Worm (Caenorhabditis elegans) whole organism, L4 larva: ENCODE data around the gene clec-57.

ENCODE experiments used
- D1046.2 ChIP-seq: fragments of 200-800 bp; sonication (Bioruptor generic); IDR thresholded peaks from 2 replicates; pipeline ENCODE4 v1.3.6; 2022; ENCODE audit warnings: missing genetic modification characterization, missing compliant biosample characterization
- F37D6.2 ChIP-seq: sonication (generic microtip); optimal IDR thresholded peaks from 2 replicates; lab custom pipeline; 2016; ENCODE audit warnings: mild to moderate bottlenecking, missing genetic modification characterization, missing compliant biosample characterization
- F44E2.7 ChIP-seq: fragments of 200-800 bp; sonication (Bioruptor generic); IDR thresholded peaks from 2 replicates; pipeline ENCODE4 v2.1.2; 2022; ENCODE audit warnings: missing genetic modification characterization, missing compliant biosample characterization
- T20F7.1 ChIP-seq: fragments of 200-800 bp; sonication (Bioruptor generic); optimal IDR thresholded peaks from 2 replicates; lab custom pipeline; 2018; ENCODE audit warnings: mild to moderate bottlenecking, missing genetic modification characterization, missing compliant biosample characterization
- Y105C5A.15 ChIP-seq: fragments of 200-800 bp; sonication (Bioruptor generic); IDR thresholded peaks from 2 replicates; pipeline ENCODE4 v1.3.6; 2022; ENCODE audit warnings: missing genetic modification characterization, missing compliant biosample characterization
- aha-1 ChIP-seq: fragments of 150-350 bp; peaks from one replicate; lab custom pipeline; 2014; ENCODE audit warnings: missing biosample characterization, missing genetic modification characterization
- attf-4 ChIP-seq: sonication (generic microtip); optimal IDR thresholded peaks from 3 replicates; lab custom pipeline; 2017; ENCODE audit warnings: missing biosample characterization, missing genetic modification characterization
- cey-2 ChIP-seq: sonication (generic microtip); optimal IDR thresholded peaks from 3 replicates; lab custom pipeline; 2017; ENCODE audit warnings: missing genetic modification characterization, mild to moderate bottlenecking, missing compliant biosample characterization, antibody characterized with exemption, borderline replicate concordance; ENCODE audit not compliant: insufficient read depth
- daf-12 ChIP-seq: fragments of 150-350 bp; optimal IDR thresholded peaks from 2 replicates; lab custom pipeline; 2014; ENCODE audit warnings: missing biosample characterization, missing genetic modification reagents, missing genetic modification characterization
- daf-16 ChIP-seq, 3 experiments: sonication (generic microtip); optimal IDR thresholded peaks; 2 replicates each; lab custom pipeline; 2016 to 2017; ENCODE audit warnings: missing genetic modification characterization in 3 of 3, missing genetic modification reagents in 3 of 3, mild to moderate bottlenecking in 2 of 3, missing compliant biosample characterization in 2 of 3, missing biosample characterization in 1 of 3, moderate library complexity in 1 of 3
- daf-8 ChIP-seq: fragments of 200-800 bp; sonication (Bioruptor generic); IDR thresholded peaks from 2 replicates; pipeline ENCODE4 v1.3.6; 2022; ENCODE audit warnings: missing genetic modification characterization, missing compliant biosample characterization
- dmd-6 ChIP-seq: fragments of 200-800 bp; sonication (Bioruptor generic); IDR thresholded peaks from 2 replicates; pipeline ENCODE4 v1.3.6; 2022; ENCODE audit warnings: missing genetic modification reagents, missing genetic modification characterization, missing compliant biosample characterization
- dmd-9 ChIP-seq: fragments of 200-800 bp; sonication (Bioruptor generic); IDR thresholded peaks from 2 replicates; pipeline ENCODE4 v1.3.6; 2022; ENCODE audit warnings: missing genetic modification reagents, missing genetic modification characterization, missing compliant biosample characterization
- dpl-1 ChIP-seq: fragments of 150-350 bp; optimal IDR thresholded peaks from 2 replicates; lab custom pipeline; 2014; ENCODE audit warnings: missing biosample characterization, missing genetic modification reagents, missing genetic modification characterization
- duxl-1 ChIP-seq: sonication (generic microtip); optimal IDR thresholded peaks from 2 replicates; lab custom pipeline; 2016; ENCODE audit warnings: mild to moderate bottlenecking, missing genetic modification characterization, moderate library complexity, missing compliant biosample characterization; ENCODE audit not compliant: poor library complexity
- dve-1 ChIP-seq: sonication (generic microtip); optimal IDR thresholded peaks from 2 replicates; lab custom pipeline; 2017; ENCODE audit warnings: antibody characterized with exemption, mild to moderate bottlenecking, missing genetic modification characterization, missing compliant biosample characterization; ENCODE audit not compliant: insufficient read depth
- egl-27 ChIP-seq: sonication (generic microtip); optimal IDR thresholded peaks from 3 replicates; lab custom pipeline; 2017; ENCODE audit warnings: missing biosample characterization, missing genetic modification reagents, missing genetic modification characterization
- fos-1 ChIP-seq: fragments of 150-350 bp; optimal IDR thresholded peaks from 2 replicates; lab custom pipeline; 2014; ENCODE audit warnings: missing biosample characterization, missing genetic modification characterization
- hlh-11 ChIP-seq: fragments of 200-800 bp; sonication (Bioruptor generic); optimal IDR thresholded peaks from 2 replicates; lab custom pipeline; 2018; ENCODE audit warnings: mild to moderate bottlenecking, missing genetic modification characterization, missing compliant biosample characterization
- lin-13 ChIP-seq: fragments of 150-350 bp; optimal IDR thresholded peaks from 2 replicates; lab custom pipeline; 2014; ENCODE audit warnings: missing biosample characterization, missing genetic modification reagents, missing genetic modification characterization
- lin-15B ChIP-seq: fragments of 150-350 bp; sonication (generic microtip); optimal IDR thresholded peaks from 3 replicates; lab custom pipeline; 2014; ENCODE audit warnings: missing biosample characterization, missing genetic modification characterization
- lin-29 ChIP-seq: fragments of 200-800 bp; sonication (Bioruptor generic); IDR thresholded peaks from 2 replicates; pipeline ENCODE4 v1.3.6; 2022; ENCODE audit warnings: missing genetic modification reagents, missing genetic modification characterization, missing compliant biosample characterization
- lin-38 ChIP-seq: fragments of 200-800 bp; sonication (Bioruptor generic); IDR thresholded peaks from 2 replicates; pipeline ENCODE4 v1.3.6; 2022; ENCODE audit warnings: missing genetic modification reagents, missing genetic modification characterization, missing compliant biosample characterization
- lin-39 ChIP-seq: fragments of 150-350 bp; optimal IDR thresholded peaks from 2 replicates; lab custom pipeline; 2014; ENCODE audit warnings: missing biosample characterization, missing genetic modification reagents, missing genetic modification characterization
- lsy-2 ChIP-seq, 2 experiments: fragments of 150-350 bp in 1 of 2; sonication (generic microtip) in 1 of 2; optimal IDR thresholded peaks; 2 replicates each; lab custom pipeline; 2014 to 2017; ENCODE audit warnings: missing biosample characterization in 2 of 2, missing genetic modification characterization in 2 of 2
- madf-9 ChIP-seq: fragments of 200-800 bp; sonication (Bioruptor generic); conservative IDR thresholded peaks from 2 replicates; pipeline ENCODE4 v1.3.6; 2022; ENCODE audit warnings: missing genetic modification reagents, missing genetic modification characterization, missing compliant biosample characterization
- mep-1 ChIP-seq: fragments of 150-350 bp; sonication (generic microtip); optimal IDR thresholded peaks from 3 replicates; lab custom pipeline; 2014; ENCODE audit warnings: missing biosample characterization, missing genetic modification characterization
- nhr-10 ChIP-seq: fragments of 150-350 bp; optimal IDR thresholded peaks from 2 replicates; lab custom pipeline; 2014; ENCODE audit warnings: missing biosample characterization, missing genetic modification characterization
- nhr-111 ChIP-seq: fragments of 200-800 bp; sonication (Bioruptor generic); optimal IDR thresholded peaks from 2 replicates; lab custom pipeline; 2018; ENCODE audit warnings: mild to moderate bottlenecking, missing genetic modification characterization, missing compliant biosample characterization
- nhr-28 ChIP-seq: fragments of 150-350 bp; optimal IDR thresholded peaks from 2 replicates; lab custom pipeline; 2014; ENCODE audit warnings: missing biosample characterization, missing genetic modification characterization
- nhr-41 ChIP-seq: fragments of 200-800 bp; sonication (Bioruptor generic); IDR thresholded peaks from 2 replicates; pipeline ENCODE4 v1.3.6; 2022; ENCODE audit warnings: missing genetic modification reagents, missing genetic modification characterization, missing compliant biosample characterization
- nhr-6 ChIP-seq: fragments of 150-350 bp; optimal IDR thresholded peaks from 2 replicates; lab custom pipeline; 2014; ENCODE audit warnings: missing biosample characterization, missing genetic modification characterization
- nhr-76 ChIP-seq: fragments of 150-350 bp; optimal IDR thresholded peaks from 2 replicates; lab custom pipeline; 2014; ENCODE audit warnings: missing biosample characterization, missing genetic modification characterization
- pqm-1 ChIP-seq: sonication (generic microtip); optimal IDR thresholded peaks from 2 replicates; lab custom pipeline; 2017; ENCODE audit warnings: missing biosample characterization, missing genetic modification characterization
- set-16 ChIP-seq: fragments of 200-800 bp; sonication (Bioruptor generic); IDR thresholded peaks from 2 replicates; pipeline ENCODE4 v1.3.6; 2022; ENCODE audit warnings: missing genetic modification reagents, missing genetic modification characterization, missing compliant biosample characterization
- skn-1 ChIP-seq: fragments of 150-350 bp; optimal IDR thresholded peaks from 2 replicates; lab custom pipeline; 2014; ENCODE audit warnings: missing biosample characterization, missing genetic modification characterization
- snpc-1.2 ChIP-seq: fragments of 200-800 bp; sonication (Bioruptor generic); IDR thresholded peaks from 2 replicates; pipeline ENCODE4 v1.3.6; 2022; ENCODE audit warnings: missing genetic modification reagents, missing genetic modification characterization, missing compliant biosample characterization
- tag-97 ChIP-seq: fragments of 200-800 bp; sonication (Bioruptor generic); IDR thresholded peaks from 2 replicates; pipeline ENCODE4 v1.3.6; 2022; ENCODE audit warnings: missing genetic modification characterization, missing compliant biosample characterization
- zfp-2 ChIP-seq: sonication (generic microtip); optimal IDR thresholded peaks from 2 replicates; lab custom pipeline; 2016; ENCODE audit warnings: mild to moderate bottlenecking, missing genetic modification characterization, missing compliant biosample characterization
- zip-11 ChIP-seq: fragments of 200-800 bp; sonication (Bioruptor generic); IDR thresholded peaks from 2 replicates; pipeline ENCODE4 v1.3.6; 2022; ENCODE audit warnings: missing genetic modification characterization, missing compliant biosample characterization
- ztf-11 ChIP-seq: fragments of 150-350 bp; optimal IDR thresholded peaks from 2 replicates; lab custom pipeline; 2014; ENCODE audit warnings: missing biosample characterization, missing genetic modification characterization
- ztf-7 ChIP-seq: fragments of 150-350 bp; optimal IDR thresholded peaks from 2 replicates; lab custom pipeline; 2014; ENCODE audit warnings: missing biosample characterization, missing genetic modification characterization

Gene clec-57

ce11 chrV:14480533-14480932 is 11.5 kb downstream of the clec-57 start:
- TF ChIP-seq dpl-1 (no peak), set-16 (GFP tag; lab: Robert Waterston, UW) (peak; percentile 83)
- TF ChIP-seq, all 104 proteins: peak for 1

ce11 chrV:14481401-14481800 is 12.4 kb downstream of the clec-57 start, which contains the start of gene R02D5.7:
R02D5.7 (minus strand) TSS chrV:14481501.
- TF ChIP-seq pqm-1 (tag; lab: Kevin White, UChicago) (peak; percentile 11), lsy-2 (tag; optimal IDR thresholded peaks at IDR 0.05; lab: Kevin White, UChicago) (no peak)

- TF ChIP-seq hlh-11 (tag; lab: Kevin White, UChicago) (no peak), T20F7.1 (GFP tag; lab: Kevin White, UChicago) (no peak), ztf-11 (tag; lab: Kevin White, UChicago) (no peak), cey-2 (tag; lab: Kevin White, UChicago) (no peak), aha-1 (tag; lab: Kevin White, UChicago) (no peak), daf-8 (GFP tag; lab: Robert Waterston, UW) (no peak), lin-39 (tag; lab: Kevin White, UChicago) (no peak), attf-4 (no peak), nhr-28 (tag; lab: Kevin White, UChicago) (no peak), nhr-76 (no peak), lin-29 (no peak), mep-1 (tag; lab: Kevin White, UChicago) (no peak), egl-27 (no peak), lsy-2 (tag; optimal IDR thresholded peaks at IDR 0.05; lab: Kevin White, UChicago) (no peak), F44E2.7 (GFP tag; lab: Robert Waterston, UW) (no peak), nhr-41 (GFP tag; lab: Robert Waterston, UW) (no peak), lin-38 (GFP tag; lab: Robert Waterston, UW) (no peak)
These were observed 13.0 kb downstream of the clec-57 start, which contains the start of gene R02D5.10 for ce11 chrV:14481987-14482386. R02D5.10 (plus strand) TSS chrV:14482287.

ce11 chrV:14482728-14483210 is 13.7 kb downstream of the clec-57 start, which contains the start of gene R02D5.3:
R02D5.3 (plus strand) TSS chrV:14483160.
- TF ChIP-seq dve-1 (tag; lab: Kevin White, UChicago) (peak; percentile 52), nhr-6 (tag; lab: Kevin White, UChicago) (no peak), pqm-1 (tag; lab: Kevin White, UChicago) (peak; percentile 38), lin-15B (tag; lab: Kevin White, UChicago) (no peak), nhr-28 (tag; lab: Kevin White, UChicago) (peak; percentile 90), T20F7.1 (GFP tag; lab: Kevin White, UChicago) (no peak), snpc-1.2 (GFP tag; lab: Robert Waterston, UW) (no peak), F37D6.2 (tag; lab: Kevin White, UChicago) (no peak), D1046.2 (GFP tag; lab: Robert Waterston, UW) (no peak), daf-16 (GFP tag; optimal IDR thresholded peaks at IDR 0.05; lab: Kevin White, UChicago) (no peak), daf-16 (tag; optimal IDR thresholded peaks at IDR 0.05; lab: Kevin White, UChicago) (peak; percentile 32), dmd-9 (GFP tag; lab: Robert Waterston, UW) (no peak), dmd-6 (peak; percentile 32; the same call in 1 of the 2 replicates), nhr-10 (tag; lab: Kevin White, UChicago) (no peak), nhr-111 (GFP tag; lab: Kevin White, UChicago) (no peak)

ce11 chrV:14484582-14484981 is 15.6 kb downstream of the clec-57 start, which contains the start of gene R02D5.4:
R02D5.4 (minus strand) TSS chrV:14484682.
- no peak for TF ChIP-seq madf-9
- TF ChIP-seq ztf-7 (tag; lab: Kevin White, UChicago), result no peak
- no peak for TF ChIP-seq attf-4
- TF ChIP-seq zip-11 (GFP tag; lab: Robert Waterston, UW), result no peak
- TF ChIP-seq lin-13 (GFP tag; lab: Kevin White, UChicago), result no peak
- TF ChIP-seq nhr-28 (tag; lab: Kevin White, UChicago), result no peak
- no peak for TF ChIP-seq daf-12 (tag; lab: Kevin White, UChicago)
- no peak for TF ChIP-seq fos-1 (tag; lab: Kevin White, UChicago)
- no peak for TF ChIP-seq Y105C5A.15 (GFP tag; lab: Robert Waterston, UW)
- no peak for TF ChIP-seq duxl-1
- no peak for TF ChIP-seq zfp-2 (tag; lab: Kevin White, UChicago)
- TF ChIP-seq skn-1 (tag; lab: Kevin White, UChicago), result no peak
- no peak for TF ChIP-seq tag-97
